Fruit fly (Drosophila melanogaster): ENCODE data around the gene Snr1.

DNA sequence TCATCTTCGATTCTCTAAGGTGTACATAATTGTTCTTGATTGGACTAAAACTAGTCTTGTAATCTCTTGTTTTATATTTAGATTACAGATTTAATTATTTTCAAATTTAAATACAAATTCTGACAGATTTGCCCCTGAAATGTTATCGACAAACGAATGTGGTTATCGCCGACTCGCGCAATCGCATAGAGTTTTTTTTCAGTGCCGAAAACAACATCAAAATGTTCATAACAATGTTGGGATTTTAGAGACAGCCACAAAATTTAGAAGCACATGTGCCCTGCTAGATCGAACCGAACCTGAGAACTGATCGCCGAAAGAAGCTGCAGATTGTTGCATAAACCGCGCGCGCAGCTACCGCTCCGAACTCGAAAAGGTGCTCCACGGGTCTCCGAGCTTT is 3.1 kb upstream of the Snr1 start, which contains the start of gene POLDIP2:
- no peak for TF ChIP-seq CG8478 (optimal IDR thresholded peaks at IDR 0.05)
- no peak for TF ChIP-seq CTCF (optimal IDR thresholded peaks at IDR 0.05)
